Worm (Caenorhabditis elegans): Measurements from ENCODE around the gene abhd-5.1.

The abhd-5.1 gene

ce11 chrV:4847424-4847823 lies at the start of gene abhd-5.1:
Gene abhd-5.1, plus strand, starts transcription at chrV:4847653.
- TF ChIP-seq flt-1 (GFP tag; IDR thresholded peaks at IDR 0.05) = no peak
- TF ChIP-seq tra-4 (tag; optimal IDR thresholded peaks at IDR 0.05) = no peak
- no peak for TF ChIP-seq sea-1 (GFP tag; conservative IDR thresholded peaks at IDR 0.05)
- TF ChIP-seq ets-7 (tag; optimal IDR thresholded peaks at IDR 0.05) = no peak
- TF ChIP-seq hmbx-1 (tag; optimal IDR thresholded peaks at IDR 0.05) = no peak
- no peak for TF ChIP-seq ama-1 (optimal IDR thresholded peaks at IDR 0.05)
- no peak for TF ChIP-seq hmg-4 (GFP tag; optimal IDR thresholded peaks at IDR 0.05)
- TF ChIP-seq pes-1 (GFP tag; IDR thresholded peaks at IDR 0.05) = no peak
- TF ChIP-seq hnd-1 (tag; optimal IDR thresholded peaks at IDR 0.05) = no peak
- no peak for TF ChIP-seq F13C5.2 (tag; optimal IDR thresholded peaks at IDR 0.05)
- TF ChIP-seq scrt-1 (GFP tag; IDR thresholded peaks at IDR 0.05) = no peak
- TF ChIP-seq tbx-11 (GFP tag; IDR thresholded peaks at IDR 0.05) = no peak
- TF ChIP-seq B0310.2 (tag; optimal IDR thresholded peaks at IDR 0.05) = no peak
- TF ChIP-seq ceh-13 (GFP tag; optimal IDR thresholded peaks at IDR 0.05) = no peak
- TF ChIP-seq tbx-37 (GFP tag; conservative IDR thresholded peaks at IDR 0.05) = no peak
- no peak for TF ChIP-seq ceh-36 (tag; optimal IDR thresholded peaks at IDR 0.05)

ce11 chrV:4800794-4801193 lies 46.7 kb upstream of the abhd-5.1 start, which contains the start of gene R02F11.1:
Gene R02F11.1, plus strand, starts transcription at chrV:4801094.
- no peak for TF ChIP-seq hmg-4 (GFP tag; optimal IDR thresholded peaks at IDR 0.05)
- TF ChIP-seq tbx-11 (GFP tag; IDR thresholded peaks at IDR 0.05) = no peak
- TF ChIP-seq B0310.2 (tag; optimal IDR thresholded peaks at IDR 0.05) = no peak
- TF ChIP-seq aly-1 (tag; optimal IDR thresholded peaks at IDR 0.05) = no peak
- no peak for TF ChIP-seq ama-1 (optimal IDR thresholded peaks at IDR 0.05)
- no peak for TF ChIP-seq scrt-1 (GFP tag; IDR thresholded peaks at IDR 0.05)
- TF ChIP-seq flt-1 (GFP tag; IDR thresholded peaks at IDR 0.05) = no peak
- TF ChIP-seq ceh-36 (tag; optimal IDR thresholded peaks at IDR 0.05) = no peak
- TF ChIP-seq pes-1 (GFP tag; IDR thresholded peaks at IDR 0.05) = no peak
- TF ChIP-seq hnd-1 (tag; optimal IDR thresholded peaks at IDR 0.05) = no peak
- TF ChIP-seq tbx-37 (GFP tag; conservative IDR thresholded peaks at IDR 0.05) = no peak
- no peak for TF ChIP-seq ets-7 (tag; optimal IDR thresholded peaks at IDR 0.05)
- TF ChIP-seq F13C5.2 (tag; optimal IDR thresholded peaks at IDR 0.05) = no peak
- no peak for TF ChIP-seq tra-4 (tag; optimal IDR thresholded peaks at IDR 0.05)
- TF ChIP-seq sea-1 (GFP tag; conservative IDR thresholded peaks at IDR 0.05) = no peak

- TF ChIP-seq B0310.2 (tag; optimal IDR thresholded peaks at IDR 0.05) (no peak), aly-1 (tag; optimal IDR thresholded peaks at IDR 0.05) (no peak), F13C5.2 (tag; optimal IDR thresholded peaks at IDR 0.05) (no peak), tbx-37 (GFP tag; conservative IDR thresholded peaks at IDR 0.05) (no peak), ceh-13 (GFP tag; optimal IDR thresholded peaks at IDR 0.05) (no peak), hmbx-1 (tag; optimal IDR thresholded peaks at IDR 0.05) (no peak), sea-1 (GFP tag; conservative IDR thresholded peaks at IDR 0.05) (no peak), hnd-1 (tag; optimal IDR thresholded peaks at IDR 0.05) (no peak), flt-1 (GFP tag; IDR thresholded peaks at IDR 0.05) (no peak), pes-1 (GFP tag; IDR thresholded peaks at IDR 0.05) (no peak), scrt-1 (GFP tag; IDR thresholded peaks at IDR 0.05) (no peak), hmg-4 (GFP tag; optimal IDR thresholded peaks at IDR 0.05) (no peak), tra-4 (tag; optimal IDR thresholded peaks at IDR 0.05) (no peak), ets-7 (tag; optimal IDR thresholded peaks at IDR 0.05) (no peak), ceh-36 (tag; optimal IDR thresholded peaks at IDR 0.05) (no peak), ama-1 (optimal IDR thresholded peaks at IDR 0.05) (no peak), tbx-11 (GFP tag; IDR thresholded peaks at IDR 0.05) (no peak)
Measured at ce11 chrV:4801943-4802342, 45.5 kb upstream of the abhd-5.1 start.

- TF ChIP-seq ceh-13 (GFP tag; optimal IDR thresholded peaks at IDR 0.05) (no peak), hnd-1 (tag; optimal IDR thresholded peaks at IDR 0.05) (no peak), aly-1 (tag; optimal IDR thresholded peaks at IDR 0.05) (no peak), ets-7 (tag; optimal IDR thresholded peaks at IDR 0.05) (no peak), tbx-11 (GFP tag; IDR thresholded peaks at IDR 0.05) (no peak), ceh-36 (tag; optimal IDR thresholded peaks at IDR 0.05) (no peak), tra-4 (tag; optimal IDR thresholded peaks at IDR 0.05) (no peak), B0310.2 (tag; optimal IDR thresholded peaks at IDR 0.05) (no peak), F13C5.2 (tag; optimal IDR thresholded peaks at IDR 0.05) (no peak), flt-1 (GFP tag; IDR thresholded peaks at IDR 0.05) (no peak), sea-1 (GFP tag; conservative IDR thresholded peaks at IDR 0.05) (no peak), tbx-37 (GFP tag; conservative IDR thresholded peaks at IDR 0.05) (no peak), scrt-1 (GFP tag; IDR thresholded peaks at IDR 0.05) (no peak), pes-1 (GFP tag; IDR thresholded peaks at IDR 0.05) (no peak), ama-1 (optimal IDR thresholded peaks at IDR 0.05) (no peak), hmbx-1 (tag; optimal IDR thresholded peaks at IDR 0.05) (no peak), hmg-4 (GFP tag; optimal IDR thresholded peaks at IDR 0.05) (no peak)
Measured at ce11 chrV:4805847-4806246, 41.6 kb upstream of the abhd-5.1 start, which contains the start of gene R02F11.3. Gene R02F11.3, minus strand, starts transcription at chrV:4805947.

ce11 chrV:4806859-4807258 lies 40.6 kb upstream of the abhd-5.1 start:
- no peak for TF ChIP-seq ceh-36 (tag; optimal IDR thresholded peaks at IDR 0.05)
- no peak for TF ChIP-seq hmg-4 (GFP tag; optimal IDR thresholded peaks at IDR 0.05)
- TF ChIP-seq tbx-11 (GFP tag; IDR thresholded peaks at IDR 0.05) = no peak
- TF ChIP-seq B0310.2 (tag; optimal IDR thresholded peaks at IDR 0.05) = no peak
- no peak for TF ChIP-seq pes-1 (GFP tag; IDR thresholded peaks at IDR 0.05)
- no peak for TF ChIP-seq tbx-37 (GFP tag; conservative IDR thresholded peaks at IDR 0.05)
- TF ChIP-seq ets-7 (tag; optimal IDR thresholded peaks at IDR 0.05) = no peak
- TF ChIP-seq hmbx-1 (tag; optimal IDR thresholded peaks at IDR 0.05) = no peak
- no peak for TF ChIP-seq tra-4 (tag; optimal IDR thresholded peaks at IDR 0.05)
- no peak for TF ChIP-seq ceh-13 (GFP tag; optimal IDR thresholded peaks at IDR 0.05)
- no peak for TF ChIP-seq F13C5.2 (tag; optimal IDR thresholded peaks at IDR 0.05)
- TF ChIP-seq aly-1 (tag; optimal IDR thresholded peaks at IDR 0.05) = no peak
- TF ChIP-seq sea-1 (GFP tag; conservative IDR thresholded peaks at IDR 0.05) = no peak
- no peak for TF ChIP-seq hnd-1 (tag; optimal IDR thresholded peaks at IDR 0.05)
- no peak for TF ChIP-seq ama-1 (optimal IDR thresholded peaks at IDR 0.05)
- no peak for TF ChIP-seq flt-1 (GFP tag; IDR thresholded peaks at IDR 0.05)
- no peak for TF ChIP-seq scrt-1 (GFP tag; IDR thresholded peaks at IDR 0.05)

DNA sequence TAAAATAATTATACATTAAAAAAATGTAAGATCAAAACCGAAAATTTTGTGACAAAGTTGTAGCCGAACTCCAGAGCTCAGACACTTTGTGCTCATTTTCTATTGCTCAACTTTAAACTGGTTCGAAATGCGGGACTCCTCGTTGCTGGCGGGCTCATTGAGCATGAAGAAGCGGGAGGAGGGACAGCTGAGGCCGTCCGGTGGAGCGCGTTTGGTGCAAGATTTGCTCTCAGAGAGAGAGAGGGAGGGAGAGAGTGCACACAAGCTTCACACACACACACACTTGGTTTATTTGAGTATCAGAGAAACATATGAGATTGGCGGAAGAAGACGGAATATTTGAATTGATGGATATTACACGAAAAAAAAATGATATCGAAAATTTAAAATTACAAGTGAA lies 36.8 kb upstream of the abhd-5.1 start:
- TF ChIP-seq pes-1 (GFP tag; IDR thresholded peaks at IDR 0.05) (no peak), hmg-4 (GFP tag; optimal IDR thresholded peaks at IDR 0.05) (peak; percentile 54)

DNA sequence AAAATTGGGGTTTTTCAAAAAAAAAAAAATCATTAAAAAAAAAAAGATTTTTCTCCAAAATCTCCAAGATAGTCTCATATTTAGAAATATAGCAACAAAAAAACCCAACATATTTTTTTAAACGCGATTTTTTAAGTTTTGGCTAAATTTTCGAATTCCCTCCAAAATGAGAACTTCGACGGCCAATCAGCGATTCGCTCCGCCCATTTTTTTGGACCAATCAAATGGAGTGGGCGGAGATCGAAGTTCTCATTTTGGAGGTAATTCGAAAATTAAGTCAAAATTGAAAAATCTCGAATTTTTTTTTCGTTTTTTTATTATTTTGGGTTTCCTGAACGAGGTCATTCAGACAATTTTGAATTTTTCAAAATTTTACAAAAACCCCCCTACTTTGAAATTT lies 33.6 kb upstream of the abhd-5.1 start:
- TF ChIP-seq ets-7 (tag; optimal IDR thresholded peaks at IDR 0.05) (no peak), hnd-1 (tag; optimal IDR thresholded peaks at IDR 0.05) (no peak), pes-1 (GFP tag; IDR thresholded peaks at IDR 0.05) (no peak), ceh-13 (GFP tag; optimal IDR thresholded peaks at IDR 0.05) (no peak), tbx-37 (GFP tag; conservative IDR thresholded peaks at IDR 0.05) (no peak)

Data from whole organism, early embryonic.